Fruit fly (Drosophila melanogaster): ENCODE results near the gene PVRAP.

The PVRAP gene

DNA sequence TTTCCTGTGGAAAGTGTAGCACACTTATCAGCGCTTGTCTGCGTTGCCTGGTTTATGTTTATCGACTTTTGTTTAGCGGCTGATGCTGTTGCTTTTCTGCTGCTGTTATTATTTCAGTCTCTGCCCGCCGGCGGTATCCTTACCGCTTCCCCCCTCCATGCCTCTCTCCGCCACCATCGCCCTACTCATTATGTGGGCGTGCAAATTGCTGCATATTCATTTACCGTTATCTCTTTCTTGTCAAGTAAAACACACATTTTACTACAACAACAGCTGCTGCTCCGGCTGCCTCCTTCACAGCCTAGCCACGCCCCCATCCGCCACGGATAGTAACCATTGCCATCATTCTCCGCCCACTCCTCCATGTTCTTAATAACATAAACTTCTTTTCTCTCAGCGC lies 2.9 kb downstream of the PVRAP start:
- no peak for TF ChIP-seq Pif1B (GFP tag; optimal IDR thresholded peaks at IDR 0.05)
- TF ChIP-seq CG10348 (GFP tag; IDR thresholded peaks at IDR 0.05) = no peak
- TF ChIP-seq Pif1A (GFP tag; optimal IDR thresholded peaks at IDR 0.05) = no peak
- TF ChIP-seq CG14655 (GFP tag; optimal IDR thresholded peaks at IDR 0.05) = no peak
- TF ChIP-seq CG4496 (GFP tag; IDR thresholded peaks at IDR 0.05) = no peak
- no peak for TF ChIP-seq CG13204 (GFP tag; optimal IDR thresholded peaks at IDR 0.05)
- TF ChIP-seq CG9948 (tag; optimal IDR thresholded peaks at IDR 0.05) = no peak
- TF ChIP-seq CG8301 (tag; optimal IDR thresholded peaks at IDR 0.05) = no peak

DNA sequence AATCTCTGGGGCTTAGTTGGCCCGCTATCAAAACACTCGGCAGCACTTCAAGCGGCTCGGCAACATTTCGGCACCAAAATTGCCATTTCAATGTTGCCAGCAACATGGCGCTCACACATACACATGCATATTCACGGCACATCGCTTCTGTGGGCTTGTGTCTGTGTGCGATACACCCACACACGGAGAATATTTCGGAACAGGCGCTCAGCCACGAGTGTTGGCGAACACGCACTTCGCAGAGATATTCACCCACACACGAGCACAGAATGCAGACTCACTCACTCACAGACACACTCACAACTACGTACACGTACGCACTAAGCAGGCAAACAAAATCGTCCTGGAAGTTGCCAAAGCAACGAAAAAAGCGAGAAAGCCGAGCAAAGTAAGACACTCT lies 3.9 kb downstream of the PVRAP start:
- no peak for TF ChIP-seq rn (GFP tag; IDR thresholded peaks at IDR 0.05)
- no peak for TF ChIP-seq CG8301 (tag; optimal IDR thresholded peaks at IDR 0.05)
- TF ChIP-seq Pif1A (GFP tag; optimal IDR thresholded peaks at IDR 0.05) = no peak
- no peak for TF ChIP-seq Ets98B (GFP tag; IDR thresholded peaks at IDR 0.05)
- no peak for TF ChIP-seq gl (tag; optimal IDR thresholded peaks at IDR 0.05)
- no peak for TF ChIP-seq CG8159 (tag; optimal IDR thresholded peaks at IDR 0.05)
- no peak for TF ChIP-seq CG34367 (tag; optimal IDR thresholded peaks at IDR 0.05)
- TF ChIP-seq CG15710 (tag; optimal IDR thresholded peaks at IDR 0.05) = no peak
- TF ChIP-seq CG12605 (GFP tag; IDR thresholded peaks at IDR 0.05) = no peak
- TF ChIP-seq CG13204 (GFP tag; optimal IDR thresholded peaks at IDR 0.05) = no peak
- no peak for TF ChIP-seq EcR (GFP tag; optimal IDR thresholded peaks at IDR 0.05)
- TF ChIP-seq Pif1B (GFP tag; optimal IDR thresholded peaks at IDR 0.05) = no peak
- TF ChIP-seq CG14655 (GFP tag; optimal IDR thresholded peaks at IDR 0.05) = no peak
- no peak for TF ChIP-seq fd96Ca (GFP tag; IDR thresholded peaks at IDR 0.05)
- TF ChIP-seq CG17806 (tag; optimal IDR thresholded peaks at IDR 0.05) = no peak
- TF ChIP-seq CG9948 (tag; optimal IDR thresholded peaks at IDR 0.05) = no peak
- TF ChIP-seq CG4496 (GFP tag; IDR thresholded peaks at IDR 0.05) = no peak

DNA sequence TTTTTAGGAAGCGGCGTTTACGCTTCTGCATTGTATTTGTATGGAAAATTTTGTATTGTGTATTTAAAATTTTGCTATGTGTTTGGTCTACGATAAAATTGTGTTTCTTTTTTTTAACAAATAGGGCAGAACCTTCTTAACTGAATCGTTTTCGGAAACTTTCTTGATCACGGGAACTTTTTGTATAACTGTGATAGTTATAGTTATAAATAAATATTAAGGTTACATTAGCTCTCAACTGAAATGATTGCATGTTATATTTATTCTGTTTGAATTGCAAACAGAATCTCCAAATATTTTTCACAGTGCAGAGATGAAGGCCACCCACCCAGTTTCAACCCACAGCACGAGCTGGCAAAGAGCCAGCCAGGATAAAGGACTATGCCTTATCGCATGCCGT lies 13.9 kb downstream of the PVRAP start, which contains the start of gene alphaKap4:
Gene alphaKap4 (minus strand): TSS at position 101 of the 400 bp plus-strand sequence.
- TF ChIP-seq Ets98B (GFP tag; IDR thresholded peaks at IDR 0.05) (no peak), Pif1B (GFP tag; optimal IDR thresholded peaks at IDR 0.05) (no peak), CG13204 (GFP tag; optimal IDR thresholded peaks at IDR 0.05) (no peak), CG8301 (tag; optimal IDR thresholded peaks at IDR 0.05) (no peak), CG12605 (GFP tag; IDR thresholded peaks at IDR 0.05) (no peak), CG8159 (tag; optimal IDR thresholded peaks at IDR 0.05) (no peak), CG15710 (tag; optimal IDR thresholded peaks at IDR 0.05) (no peak), fd96Ca (GFP tag; IDR thresholded peaks at IDR 0.05) (no peak), CG9948 (tag; optimal IDR thresholded peaks at IDR 0.05) (no peak), Pif1A (GFP tag; optimal IDR thresholded peaks at IDR 0.05) (no peak), CG17806 (tag; optimal IDR thresholded peaks at IDR 0.05) (no peak), CG10348 (GFP tag; IDR thresholded peaks at IDR 0.05) (no peak), gl (tag; optimal IDR thresholded peaks at IDR 0.05) (no peak), EcR (GFP tag; optimal IDR thresholded peaks at IDR 0.05) (no peak), CG14655 (GFP tag; optimal IDR thresholded peaks at IDR 0.05) (no peak), D1 (tag; optimal IDR thresholded peaks at IDR 0.05) (no peak)

DNA sequence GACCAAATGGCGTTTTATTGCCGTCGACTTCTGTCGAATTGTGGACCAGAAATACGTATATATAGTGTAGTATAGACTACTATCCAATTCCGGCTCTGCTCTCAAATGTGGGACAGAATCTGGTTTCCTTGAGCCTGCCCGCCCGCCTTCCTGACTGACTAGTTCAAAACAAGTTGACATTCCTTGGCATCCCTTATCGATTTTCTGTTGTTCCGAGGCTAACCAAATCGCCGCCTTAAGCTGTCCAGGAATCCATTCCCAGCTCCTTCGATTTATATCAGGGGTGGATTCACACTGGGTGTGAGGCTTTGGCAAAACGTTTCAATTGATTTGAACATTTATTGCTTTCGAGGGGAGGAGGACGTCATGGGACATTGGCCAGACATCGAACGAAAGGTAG lies 15.9 kb downstream of the PVRAP start:
- TF ChIP-seq CG17806 (tag; optimal IDR thresholded peaks at IDR 0.05) (no peak), CG15710 (tag; optimal IDR thresholded peaks at IDR 0.05) (no peak)

DNA sequence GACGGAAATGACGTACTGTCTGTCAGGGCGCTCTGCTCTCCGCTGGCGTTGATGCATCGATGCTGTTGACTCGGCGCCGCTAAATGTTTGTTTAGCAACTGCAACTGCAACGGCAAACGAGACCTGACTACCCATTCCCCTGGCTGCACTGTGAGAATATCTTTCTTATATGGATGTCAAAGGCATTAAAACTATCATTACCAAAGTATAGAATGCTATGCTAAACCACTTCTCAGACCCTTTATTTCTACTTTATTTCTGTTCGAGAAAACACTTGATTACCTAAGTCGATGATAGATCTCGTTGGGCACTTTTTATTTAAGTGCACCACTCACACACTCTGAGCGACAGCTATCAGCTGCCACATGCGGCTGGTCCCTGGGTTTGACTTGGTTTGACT lies 25.1 kb downstream of the PVRAP start:
- peak; percentile 47 for TF ChIP-seq CG8159 (tag; optimal IDR thresholded peaks at IDR 0.05)
- no peak for TF ChIP-seq rn (GFP tag; IDR thresholded peaks at IDR 0.05)
- TF ChIP-seq CG15710 (tag; optimal IDR thresholded peaks at IDR 0.05) = peak; percentile 18
- TF ChIP-seq gl (tag; optimal IDR thresholded peaks at IDR 0.05) = no peak
- peak; percentile 20 for TF ChIP-seq CG14655 (GFP tag; optimal IDR thresholded peaks at IDR 0.05)

DNA sequence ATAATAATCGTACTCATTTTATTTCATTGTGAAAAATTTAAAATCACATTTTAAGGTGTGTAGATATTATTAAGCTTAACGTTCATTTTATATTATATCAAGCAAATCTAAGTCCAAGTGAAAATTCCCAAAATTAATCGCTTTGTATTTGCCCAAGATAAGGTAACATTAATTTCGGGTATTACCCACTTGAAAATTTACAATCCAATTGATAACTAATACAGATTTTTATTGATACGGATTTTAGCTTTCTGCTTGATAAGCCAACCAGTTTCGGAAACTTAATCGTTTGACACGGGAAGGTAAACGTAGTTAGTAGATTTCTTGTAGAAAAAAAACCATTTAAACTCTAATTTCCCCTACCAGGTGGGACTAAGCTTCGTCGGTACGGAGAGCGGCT lies 36.0 kb downstream of the PVRAP start:
- no peak for TF ChIP-seq CG32121 (GFP tag; IDR thresholded peaks at IDR 0.05)
- TF ChIP-seq CG34367 (tag; optimal IDR thresholded peaks at IDR 0.05) = no peak
- no peak for TF ChIP-seq CG13204 (GFP tag; optimal IDR thresholded peaks at IDR 0.05)
- no peak for TF ChIP-seq CG12605 (GFP tag; IDR thresholded peaks at IDR 0.05)
- no peak for TF ChIP-seq Ets98B (GFP tag; IDR thresholded peaks at IDR 0.05)
- TF ChIP-seq fd96Ca (GFP tag; IDR thresholded peaks at IDR 0.05) = no peak
- TF ChIP-seq CG8301 (tag; optimal IDR thresholded peaks at IDR 0.05) = no peak
- TF ChIP-seq Snoo (tag; optimal IDR thresholded peaks at IDR 0.05) = no peak
- no peak for TF ChIP-seq D1 (tag; optimal IDR thresholded peaks at IDR 0.05)
- TF ChIP-seq CG15710 (tag; optimal IDR thresholded peaks at IDR 0.05) = no peak
- no peak for TF ChIP-seq Pif1A (GFP tag; optimal IDR thresholded peaks at IDR 0.05)
- TF ChIP-seq CG14655 (GFP tag; optimal IDR thresholded peaks at IDR 0.05) = no peak
- no peak for TF ChIP-seq CG17806 (tag; optimal IDR thresholded peaks at IDR 0.05)
- no peak for TF ChIP-seq CG4496 (GFP tag; IDR thresholded peaks at IDR 0.05)
- no peak for TF ChIP-seq CG10348 (GFP tag; IDR thresholded peaks at IDR 0.05)
- TF ChIP-seq CG8159 (tag; optimal IDR thresholded peaks at IDR 0.05) = no peak
- TF ChIP-seq CG9948 (tag; optimal IDR thresholded peaks at IDR 0.05) = no peak
- TF ChIP-seq gl (tag; optimal IDR thresholded peaks at IDR 0.05) = no peak

DNA sequence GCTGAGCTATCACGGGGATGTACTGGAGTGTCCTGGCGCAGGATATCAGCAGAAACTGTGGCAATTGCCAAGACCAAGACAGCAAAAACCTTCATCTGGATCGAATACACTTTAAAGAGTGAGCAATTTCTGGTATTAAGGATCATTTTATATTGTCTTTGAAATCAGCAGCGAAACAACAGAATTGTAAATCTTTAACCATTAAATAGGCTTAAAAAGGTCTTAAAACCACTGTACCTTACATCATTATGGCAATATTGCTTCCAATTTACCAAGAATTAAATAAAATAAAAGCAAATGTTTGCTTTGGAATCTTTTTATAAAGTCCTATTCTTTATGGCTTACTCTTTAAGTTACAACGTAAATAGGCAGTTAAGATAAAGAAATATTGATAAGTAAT lies 37.5 kb downstream of the PVRAP start, which contains the start of gene CG10477:
Gene CG10477 (minus strand): TSS at position 101 of the 400 bp plus-strand sequence.
- TF ChIP-seq gl (tag; optimal IDR thresholded peaks at IDR 0.05) (no peak), Snoo (tag; optimal IDR thresholded peaks at IDR 0.05) (no peak), CG8301 (tag; optimal IDR thresholded peaks at IDR 0.05) (no peak), CG34367 (tag; optimal IDR thresholded peaks at IDR 0.05) (no peak), Pif1A (GFP tag; optimal IDR thresholded peaks at IDR 0.05) (no peak), EcR (GFP tag; optimal IDR thresholded peaks at IDR 0.05) (no peak), D1 (tag; optimal IDR thresholded peaks at IDR 0.05) (no peak), CG13204 (GFP tag; optimal IDR thresholded peaks at IDR 0.05) (no peak), fd96Ca (GFP tag; IDR thresholded peaks at IDR 0.05) (no peak), Ets98B (GFP tag; IDR thresholded peaks at IDR 0.05) (no peak), CG10348 (GFP tag; IDR thresholded peaks at IDR 0.05) (no peak), CG4496 (GFP tag; IDR thresholded peaks at IDR 0.05) (no peak), rn (GFP tag; IDR thresholded peaks at IDR 0.05) (no peak)
